Worm (Caenorhabditis elegans): ENCODE data around the gene ZK686.5.

ce11 chrIII:7723412-7724068, 43.8 kb downstream of the ZK686.5 start:
- TF ChIP-seq nhr-80 (tag; optimal IDR thresholded peaks at IDR 0.05), result no peak
- no peak for TF ChIP-seq F10E7.11 (tag; optimal IDR thresholded peaks at IDR 0.05)
- TF ChIP-seq lin-40 (tag; optimal IDR thresholded peaks at IDR 0.05), result peak; percentile 66
- no peak for TF ChIP-seq dpff-1 (tag; optimal IDR thresholded peaks at IDR 0.05)
- no peak for TF ChIP-seq ztf-22 (GFP tag; optimal IDR thresholded peaks at IDR 0.05)
- TF ChIP-seq lsl-1 (GFP tag; optimal IDR thresholded peaks at IDR 0.05), result no peak
- no peak for TF ChIP-seq pha-4 (tag; optimal IDR thresholded peaks at IDR 0.05)
- TF ChIP-seq ztf-26 (tag; optimal IDR thresholded peaks at IDR 0.05), result no peak
- TF ChIP-seq hmg-1.2 (GFP tag; IDR thresholded peaks at IDR 0.05), result peak; percentile 27; the same call in 1 of the 2 replicates
- TF ChIP-seq unc-130 (GFP tag; optimal IDR thresholded peaks at IDR 0.05), result no peak
- TF ChIP-seq rpc-1 (optimal IDR thresholded peaks at IDR 0.05), result no peak
- TF ChIP-seq rpc-1 (tag; optimal IDR thresholded peaks at IDR 0.05), result no peak
- no peak for TF ChIP-seq lin-35 (GFP tag; optimal IDR thresholded peaks at IDR 0.05)
- no peak for TF ChIP-seq aptf-3 (GFP tag; IDR thresholded peaks at IDR 0.05)
